Worm (Caenorhabditis elegans) whole organism, late embryonic: Measurements from ENCODE around the gene C10G8.2.

Source experiments
- C08G9.2 ChIP-seq: sonication (generic microtip); optimal IDR thresholded peaks from 2 replicates; lab custom pipeline; 2016; ENCODE audit warnings: mild to moderate bottlenecking, missing genetic modification characterization, moderate library complexity, missing compliant biosample characterization
- F13H6.1 ChIP-seq: sonication (generic microtip); optimal IDR thresholded peaks from 2 replicates; lab custom pipeline; 2016; ENCODE audit warnings: missing genetic modification characterization, missing compliant biosample characterization
- K02D7.2 ChIP-seq: sonication (generic microtip); optimal IDR thresholded peaks from 2 replicates; lab custom pipeline; 2017; ENCODE audit warnings: mild to moderate bottlenecking, missing genetic modification characterization, missing compliant biosample characterization
- ahr-1 ChIP-seq: sonication (generic microtip); optimal IDR thresholded peaks from 2 replicates; lab custom pipeline; 2016; ENCODE audit warnings: missing genetic modification characterization, missing compliant biosample characterization
- ama-1 ChIP-seq: fragments of 150-350 bp; optimal IDR thresholded peaks from 2 replicates; lab custom pipeline; 2014
- ceh-14 ChIP-seq: sonication (generic microtip); optimal IDR thresholded peaks from 2 replicates; lab custom pipeline; 2016; ENCODE audit warnings: missing genotype, missing genetic modification characterization, missing compliant biosample characterization
- ceh-18 ChIP-seq: sonication (generic microtip); optimal IDR thresholded peaks from 2 replicates; lab custom pipeline; 2016; ENCODE audit warnings: missing genetic modification characterization, missing compliant biosample characterization
- ceh-19 ChIP-seq: fragments of 200-800 bp; sonication (Bioruptor generic); optimal IDR thresholded peaks from 2 replicates; lab custom pipeline; 2018; ENCODE audit warnings: mild to moderate bottlenecking, missing genetic modification characterization, missing compliant biosample characterization
- ceh-2 ChIP-seq: sonication (generic microtip); optimal IDR thresholded peaks from 2 replicates; lab custom pipeline; 2016; ENCODE audit warnings: missing genotype, missing genetic modification characterization, missing compliant biosample characterization
- ceh-34 ChIP-seq: sonication (generic microtip); optimal IDR thresholded peaks from 2 replicates; lab custom pipeline; 2016; ENCODE audit warnings: mild to moderate bottlenecking, missing genetic modification characterization, missing compliant biosample characterization
- ceh-6 ChIP-seq: fragments of 200-800 bp; sonication (Bioruptor generic); optimal IDR thresholded peaks from 2 replicates; lab custom pipeline; 2018; ENCODE audit warnings: mild to moderate bottlenecking, missing genetic modification characterization, missing compliant biosample characterization
- che-1 ChIP-seq: sonication (generic microtip); optimal IDR thresholded peaks from 2 replicates; lab custom pipeline; 2016; ENCODE audit warnings: mild to moderate bottlenecking, missing genetic modification characterization, missing compliant biosample characterization
- dve-1 ChIP-seq: sonication (generic microtip); optimal IDR thresholded peaks from 2 replicates; lab custom pipeline; 2017; ENCODE audit warnings: antibody characterized with exemption, mild to moderate bottlenecking, missing genetic modification characterization, missing compliant biosample characterization
- elt-2 ChIP-seq: sonication (generic microtip); optimal IDR thresholded peaks from 2 replicates; lab custom pipeline; 2016; ENCODE audit warnings: missing genetic modification reagents, missing genetic modification characterization, missing compliant biosample characterization
- elt-4 ChIP-seq: sonication (generic microtip); optimal IDR thresholded peaks from 2 replicates; lab custom pipeline; 2016; ENCODE audit warnings: missing genetic modification characterization, missing compliant biosample characterization
- ets-4 ChIP-seq: sonication (generic microtip); optimal IDR thresholded peaks from 2 replicates; lab custom pipeline; 2016; ENCODE audit warnings: missing genetic modification characterization, missing compliant biosample characterization
- fkh-10 ChIP-seq: fragments of 150-350 bp; optimal IDR thresholded peaks from 2 replicates; lab custom pipeline; 2014; ENCODE audit warnings: missing biosample characterization, missing genetic modification reagents, missing genetic modification characterization
- fkh-6 ChIP-seq: sonication (generic microtip); optimal IDR thresholded peaks from 2 replicates; lab custom pipeline; 2016; ENCODE audit warnings: missing genetic modification characterization, missing compliant biosample characterization
- hlh-13 ChIP-seq: fragments of 200-800 bp; sonication (Bioruptor generic); optimal IDR thresholded peaks from 2 replicates; lab custom pipeline; 2018; ENCODE audit warnings: mild to moderate bottlenecking, missing genetic modification characterization, missing compliant biosample characterization
- hlh-15 ChIP-seq: sonication (generic microtip); optimal IDR thresholded peaks from 2 replicates; lab custom pipeline; 2016; ENCODE audit warnings: missing genetic modification characterization, missing compliant biosample characterization
- hlh-30 ChIP-seq: sonication (generic microtip); optimal IDR thresholded peaks from 2 replicates; lab custom pipeline; 2017; ENCODE audit warnings: antibody characterized with exemption, missing genetic modification characterization, missing compliant biosample characterization; ENCODE audit not compliant: insufficient read depth
- hlh-6 ChIP-seq: sonication (generic microtip); optimal IDR thresholded peaks from 2 replicates; lab custom pipeline; 2016; ENCODE audit warnings: missing genotype, missing genetic modification characterization, missing compliant biosample characterization
- lim-6 ChIP-seq: sonication (generic microtip); optimal IDR thresholded peaks from 2 replicates; lab custom pipeline; 2016; ENCODE audit warnings: missing genetic modification characterization, missing compliant biosample characterization
- mec-3 ChIP-seq: sonication (generic microtip); optimal IDR thresholded peaks from 2 replicates; lab custom pipeline; 2016; ENCODE audit warnings: borderline replicate concordance, missing genetic modification characterization, missing compliant biosample characterization
- nfya-1 ChIP-seq: sonication (generic microtip); optimal IDR thresholded peaks from 2 replicates; lab custom pipeline; 2017; ENCODE audit warnings: missing genetic modification characterization, mild to moderate bottlenecking, missing compliant biosample characterization, antibody characterized with exemption, moderate library complexity
- nhr-11 ChIP-seq: fragments of 150-350 bp; optimal IDR thresholded peaks from 2 replicates; lab custom pipeline; 2014; ENCODE audit warnings: missing biosample characterization, missing genetic modification characterization
- nhr-232 ChIP-seq: sonication (generic microtip); optimal IDR thresholded peaks from 2 replicates; lab custom pipeline; 2016; ENCODE audit warnings: missing genetic modification characterization, missing compliant biosample characterization
- pat-9 ChIP-seq: fragments of 200-800 bp; sonication (Bioruptor generic); optimal IDR thresholded peaks from 2 replicates; lab custom pipeline; 2018; ENCODE audit warnings: mild to moderate bottlenecking, missing genetic modification characterization, moderate library complexity, missing compliant biosample characterization
- pax-1 ChIP-seq: fragments of 150-350 bp; optimal IDR thresholded peaks from 2 replicates; lab custom pipeline; 2014; ENCODE audit warnings: missing biosample characterization, missing genetic modification characterization
- pha-2 ChIP-seq: sonication (generic microtip); optimal IDR thresholded peaks from 2 replicates; lab custom pipeline; 2017; ENCODE audit warnings: mild to moderate bottlenecking, missing genetic modification characterization, missing compliant biosample characterization
- pha-4 ChIP-seq: fragments of 150-350 bp; optimal IDR thresholded peaks from 2 replicates; lab custom pipeline; 2018; ENCODE audit warnings: missing biosample characterization, missing genetic modification reagents, missing genetic modification characterization
- pqm-1 ChIP-seq: sonication (generic microtip); optimal IDR thresholded peaks from 2 replicates; lab custom pipeline; 2016; ENCODE audit warnings: missing genetic modification characterization, missing compliant biosample characterization
- ref-2 ChIP-seq: sonication (generic microtip); optimal IDR thresholded peaks from 2 replicates; lab custom pipeline; 2016; ENCODE audit warnings: missing genetic modification characterization, missing compliant biosample characterization
- sdc-2 ChIP-seq: sonication (generic microtip); optimal IDR thresholded peaks from 2 replicates; lab custom pipeline; 2016; ENCODE audit warnings: missing genotype, missing genetic modification characterization, missing compliant biosample characterization
- sox-4 ChIP-seq: sonication (generic microtip); optimal IDR thresholded peaks from 2 replicates; lab custom pipeline; 2017; ENCODE audit warnings: mild to moderate bottlenecking, missing genetic modification characterization, inconsistent platforms, missing compliant biosample characterization
- tbx-2 ChIP-seq: sonication (generic microtip); optimal IDR thresholded peaks from 2 replicates; lab custom pipeline; 2016; ENCODE audit warnings: missing genetic modification characterization, missing compliant biosample characterization
- ttx-3 ChIP-seq: sonication (generic microtip); optimal IDR thresholded peaks from 2 replicates; lab custom pipeline; 2016; ENCODE audit warnings: missing genetic modification reagents, missing genetic modification characterization, missing compliant biosample characterization
- unc-3 ChIP-seq, 2 experiments: fragments of 200-800 bp in 1 of 2; sonication (Bioruptor generic) in 1 of 2; sonication (generic microtip) in 1 of 2; conservative IDR thresholded peaks in 1 of 2; optimal IDR thresholded peaks in 1 of 2; 2 replicates each; pipeline versions ENCODE4 v1.3.6 to Lab custom; 2016 to 2022; ENCODE audit warnings: missing compliant biosample characterization in 2 of 2, missing genetic modification characterization in 2 of 2, missing genetic modification reagents in 1 of 2
- ztf-16 ChIP-seq: sonication (generic microtip); optimal IDR thresholded peaks from 2 replicates; lab custom pipeline; 2017; ENCODE audit warnings: missing genetic modification characterization, missing compliant biosample characterization

C10G8.2 gene

ce11 chrV:5297740-5298139, 16.5 kb upstream of the C10G8.2 start:
- no peak for TF ChIP-seq hlh-6 (tag; lab: Kevin White, UChicago)
- no peak for TF ChIP-seq lim-6 (tag; lab: Kevin White, UChicago)
- no peak for TF ChIP-seq elt-2 (tag; lab: Kevin White, UChicago)
- no peak for TF ChIP-seq pqm-1 (tag; lab: Kevin White, UChicago)

DNA sequence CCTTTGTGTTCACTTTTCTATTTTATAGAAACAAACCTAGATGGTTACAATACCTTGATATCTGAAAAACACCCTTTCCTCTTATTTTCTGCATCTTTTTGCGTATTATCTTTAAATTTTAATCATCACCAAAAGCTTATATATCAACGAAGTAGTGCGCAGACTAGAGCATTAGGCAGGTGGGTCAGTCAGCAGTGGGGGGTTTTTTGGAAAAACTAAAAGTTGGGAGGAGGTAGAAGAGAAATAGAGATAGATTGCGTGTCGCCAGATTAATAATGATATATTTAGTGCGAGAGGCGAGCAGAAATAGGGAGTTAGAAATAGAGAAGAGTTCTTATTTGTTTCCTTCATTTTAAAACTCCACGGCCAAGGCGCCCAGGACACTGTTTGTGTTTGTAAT, 13.0 kb upstream of the C10G8.2 start:
- TF ChIP-seq elt-2 (tag; lab: Kevin White, UChicago) (no peak), sox-4 (tag; lab: Kevin White, UChicago) (no peak), sdc-2 (tag; lab: Kevin White, UChicago) (no peak), nhr-11 (tag; lab: Kevin White, UChicago) (no peak), lim-6 (tag; lab: Kevin White, UChicago) (no peak), hlh-13 (GFP tag; lab: Kevin White, UChicago) (no peak), hlh-15 (tag; lab: Kevin White, UChicago) (no peak), nhr-232 (tag; lab: Kevin White, UChicago) (no peak), ceh-18 (tag; lab: Kevin White, UChicago) (no peak), pax-1 (no peak), ceh-34 (tag; lab: Kevin White, UChicago) (no peak), hlh-30 (no peak), fkh-6 (tag; lab: Kevin White, UChicago) (no peak), tbx-2 (tag; lab: Kevin White, UChicago) (no peak), mec-3 (no peak), ama-1 (no peak)

DNA sequence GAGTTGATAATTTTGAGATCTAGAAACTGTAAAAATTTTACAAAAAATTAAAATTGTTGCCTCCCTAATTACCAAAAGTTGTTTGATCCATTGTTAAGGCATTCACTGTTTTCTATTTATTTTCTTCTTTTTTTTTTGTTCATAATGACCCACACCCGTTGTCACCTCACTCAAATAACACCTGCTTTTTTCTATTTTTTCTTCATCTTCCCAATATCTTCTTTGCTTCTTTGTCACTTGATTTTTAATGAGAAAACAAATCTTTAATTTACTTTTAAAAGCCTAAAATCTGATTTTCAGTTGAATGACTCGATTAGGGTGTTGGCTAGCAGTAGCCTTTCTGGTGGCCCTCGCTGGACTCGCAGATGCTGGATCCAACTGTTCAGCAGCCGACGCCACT, 10.8 kb upstream of the C10G8.2 start, which contains the start of gene ncx-2:
TSS of gene ncx-2 (plus strand) at position 301 of the 400 bp plus-strand sequence.
- TF ChIP-seq fkh-6 (tag; lab: Kevin White, UChicago): no peak
- TF ChIP-seq, all 69 proteins: peak for 0

- TF ChIP-seq ceh-14 (tag; lab: Kevin White, UChicago) (no peak), unc-3 (GFP tag; conservative IDR thresholded peaks at IDR 0.05; lab: Robert Waterston, UW) (no peak), unc-3 (tag; optimal IDR thresholded peaks at IDR 0.05; lab: Kevin White, UChicago) (no peak), pha-2 (no peak), K02D7.2 (tag; lab: Kevin White, UChicago) (no peak), sox-4 (tag; lab: Kevin White, UChicago) (no peak), ceh-18 (tag; lab: Kevin White, UChicago) (no peak), nfya-1 (tag; lab: Kevin White, UChicago) (no peak), hlh-30 (no peak), hlh-13 (GFP tag; lab: Kevin White, UChicago) (no peak), ahr-1 (tag; lab: Kevin White, UChicago) (no peak), ref-2 (tag; lab: Kevin White, UChicago) (no peak), sdc-2 (tag; lab: Kevin White, UChicago) (no peak), pha-4 (no peak), hlh-6 (tag; lab: Kevin White, UChicago) (no peak), dve-1 (tag; lab: Kevin White, UChicago) (no peak)
These were observed 9.8 kb upstream of the C10G8.2 start for ce11 chrV:5304366-5304765.

- TF ChIP-seq ztf-16 (no peak), pat-9 (tag; lab: Kevin White, UChicago) (no peak), elt-2 (tag; lab: Kevin White, UChicago) (no peak), ama-1 (no peak), fkh-10 (GFP tag; lab: Kevin White, UChicago) (no peak), C08G9.2 (tag; lab: Kevin White, UChicago) (no peak), ttx-3 (no peak), ceh-6 (GFP tag; lab: Kevin White, UChicago) (no peak), elt-4 (no peak), ets-4 (no peak), ceh-19 (GFP tag; lab: Kevin White, UChicago) (no peak), ceh-2 (tag; lab: Kevin White, UChicago) (no peak), ref-2 (tag; lab: Kevin White, UChicago) (no peak), hlh-30 (no peak), fkh-6 (tag; lab: Kevin White, UChicago) (no peak), che-1 (no peak), F13H6.1 (tag; lab: Kevin White, UChicago) (no peak), pha-2 (no peak)
These were observed 2.6 kb upstream of the C10G8.2 start, which contains the start of gene C10G8.4 for ce11 chrV:5311635-5312034. C10G8.4 (plus strand) TSS chrV:5311935.
